Fruit fly (Drosophila melanogaster): ENCODE measurements around the gene Rhau.

Rhau gene

dm6 chr2L:20798351-20798777, 40.6 kb upstream of the Rhau start (continued):
- no peak for TF ChIP-seq yki (optimal IDR thresholded peaks at IDR 0.05)

- TF ChIP-seq onecut (GFP tag; IDR thresholded peaks at IDR 0.05) (peak; percentile 51; the same call in 1 of the 2 replicates), CG12155 (GFP tag; optimal IDR thresholded peaks at IDR 0.05) (peak; percentile 91), Taf1 (GFP tag; IDR thresholded peaks at IDR 0.05) (no peak), sr (GFP tag; IDR thresholded peaks at IDR 0.05) (no peak), CG31365 (tag; optimal IDR thresholded peaks at IDR 0.05) (no peak), Gsc (GFP tag; IDR thresholded peaks at IDR 0.05) (no peak), lbe (GFP tag; optimal IDR thresholded peaks at IDR 0.05) (peak; percentile 59), dmrt99B (tag; optimal IDR thresholded peaks at IDR 0.05) (peak; percentile 45), CG10366 (GFP tag; IDR thresholded peaks at IDR 0.05) (no peak), CG15514 (GFP tag; optimal IDR thresholded peaks at IDR 0.05) (peak; percentile 65), grn (GFP tag; optimal IDR thresholded peaks at IDR 0.05) (no peak), ara (GFP tag; IDR thresholded peaks at IDR 0.05) (peak; percentile 25; the same call in 1 of the 2 replicates), fd3F (GFP tag; optimal IDR thresholded peaks at IDR 0.05) (no peak), CG7786 (GFP tag; optimal IDR thresholded peaks at IDR 0.05) (no peak), Scr (GFP tag; IDR thresholded peaks at IDR 0.05; ENCODE audit: partially characterized antibody) (peak; percentile 33; the same call in 1 of the 2 replicates), CG10654 (GFP tag; optimal IDR thresholded peaks at IDR 0.05) (no peak), wor (GFP tag; IDR thresholded peaks at IDR 0.05) (no peak), CG17328 (GFP tag; IDR thresholded peaks at IDR 0.05) (peak; percentile 46; the same call in 1 of the 2 replicates), Elba2 (GFP tag; optimal IDR thresholded peaks at IDR 0.05) (no peak), CG6689 (GFP tag; IDR thresholded peaks at IDR 0.05) (peak; percentile 41; the same call in 1 of the 2 replicates), Tbp (GFP tag; optimal IDR thresholded peaks at IDR 0.05) (no peak), CG14014 (GFP tag; IDR thresholded peaks at IDR 0.05) (no peak; the same call in 1 of the 2 replicates), CG18764 (GFP tag; optimal IDR thresholded peaks at IDR 0.05) (no peak), Nf-YB (GFP tag; optimal IDR thresholded peaks at IDR 0.05) (peak; percentile 1), vvl (GFP tag; IDR thresholded peaks at IDR 0.05) (peak; percentile 54; the same call in 1 of the 2 replicates), cg (GFP tag; optimal IDR thresholded peaks at IDR 0.05) (no peak), Kr (GFP tag; optimal IDR thresholded peaks at IDR 0.05) (peak; percentile 36), Dll (GFP tag; IDR thresholded peaks at IDR 0.05; ENCODE audit: partially characterized antibody) (peak; percentile 49; the same call in 3 of the 4 replicates), D19A (tag; optimal IDR thresholded peaks at IDR 0.05) (peak; percentile 100), ranshi (GFP tag; IDR thresholded peaks at IDR 0.05) (peak; percentile 53; the same call in 1 of the 2 replicates), lmd (GFP tag; IDR thresholded peaks at IDR 0.05) (no peak; the same call in 1 of the 2 replicates), CG4854 (GFP tag; optimal IDR thresholded peaks at IDR 0.05) (peak; percentile 35), CG15479 (GFP tag; optimal IDR thresholded peaks at IDR 0.05) (no peak), B-H2 (GFP tag; optimal IDR thresholded peaks at IDR 0.05) (no peak), Oaz (GFP tag; IDR thresholded peaks at IDR 0.05) (no peak), otp (GFP tag; IDR thresholded peaks at IDR 0.05) (0 out of 3 replicates have a peak, but pooled peaks have one; percentile 32), Ada2b (GFP tag; IDR thresholded peaks at IDR 0.05) (no peak), CG17186 (GFP tag; optimal IDR thresholded peaks at IDR 0.05) (no peak), sc (optimal IDR thresholded peaks at IDR 0.05) (no peak), sc (GFP tag; optimal IDR thresholded peaks at IDR 0.05) (no peak), jigr1 (GFP tag; IDR thresholded peaks at IDR 0.05) (no peak), Dip2 (GFP tag; IDR thresholded peaks at IDR 0.05) (no peak), pros (GFP tag; optimal IDR thresholded peaks at IDR 0.05) (no peak), BEAF-32 (GFP tag; optimal IDR thresholded peaks at IDR 0.05) (peak; percentile 66), Hr39 (optimal IDR thresholded peaks at IDR 0.05) (no peak), CG8765 (GFP tag; IDR thresholded peaks at IDR 0.05) (no peak), Ets65A (GFP tag) (peak; percentile 68), dm (GFP tag; optimal IDR thresholded peaks at IDR 0.05) (peak; percentile 55), sna (GFP tag; IDR thresholded peaks at IDR 0.05; ENCODE audit: partially characterized antibody) (peak; percentile 16; the same call in 1 of the 2 replicates), CG17612 (GFP tag; IDR thresholded peaks at IDR 0.05) (no peak)
Observed at dm6 chr2L:20797515-20797847, 39.7 kb upstream of the Rhau start, which contains the start of gene CG9328. Gene CG9328 (plus strand): TSS chr2L:20797715.

Measured in whole organism, embryonic.